Worm (Caenorhabditis elegans): Measurements from ENCODE around the gene C34F6.7.

DNA sequence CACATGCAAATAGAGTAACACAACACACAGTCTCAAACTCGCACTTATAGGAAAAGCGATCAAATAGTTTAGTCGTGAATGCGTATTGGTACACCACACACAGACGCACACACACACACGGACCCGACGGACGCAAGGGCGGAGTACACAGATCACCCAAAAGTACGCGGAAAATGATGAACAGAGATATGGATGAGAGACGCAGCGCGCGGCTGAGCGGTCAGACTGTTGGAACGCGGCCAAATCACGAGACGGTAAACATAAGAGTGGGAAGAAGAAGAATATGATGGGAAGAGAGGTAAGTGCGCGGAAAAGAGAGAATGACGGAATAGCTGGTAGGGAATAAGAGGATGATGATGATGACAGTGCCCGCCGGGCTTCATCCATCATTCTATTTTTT, 32.8 kb upstream of the C34F6.7 start:
- TF ChIP-seq ama-1 (optimal IDR thresholded peaks at IDR 0.05) (no peak), B0310.2 (tag; optimal IDR thresholded peaks at IDR 0.05) (no peak), pes-1 (GFP tag; IDR thresholded peaks at IDR 0.05) (no peak), ceh-13 (GFP tag; optimal IDR thresholded peaks at IDR 0.05) (no peak)

Data from whole organism, early embryonic.